Fruit fly (Drosophila melanogaster) whole organism, embryonic: ENCODE measurements around the gene CG42673.

Experiments used
- B-H2 ChIP-seq: fragments of 200-800 bp; sonication (Bioruptor generic); optimal IDR thresholded peaks from 2 replicates; lab custom pipeline; 2018; ENCODE audit warnings: missing biosample characterization, mild to moderate bottlenecking, missing genetic modification characterization
- Blimp-1 ChIP-seq: fragments of 200-800 bp; sonication (Bioruptor generic); optimal IDR thresholded peaks from 3 replicates; lab custom pipeline; 2018; ENCODE audit warnings: missing biosample characterization, missing genetic modification characterization, mild to moderate bottlenecking, moderate library complexity, missing genetic modification reagents
- BtbVII ChIP-seq: fragments of 200-800 bp; sonication (Bioruptor generic); optimal IDR thresholded peaks from 3 replicates; lab custom pipeline; 2017; ENCODE audit warnings: missing biosample characterization, mild to moderate bottlenecking, missing genetic modification characterization
- CG10431 ChIP-seq: fragments of 200-800 bp; sonication (Bioruptor generic); optimal IDR thresholded peaks from 3 replicates; lab custom pipeline; 2018; ENCODE audit warnings: missing biosample characterization, mild to moderate bottlenecking, missing genetic modification characterization
- CG12769 ChIP-seq: fragments of 200-800 bp; sonication (Bioruptor generic); optimal IDR thresholded peaks from 2 replicates; lab custom pipeline; 2019; ENCODE audit warnings: missing biosample characterization, mild to moderate bottlenecking, missing genetic modification characterization, moderate library complexity
- CG13296 ChIP-seq: fragments of 200-800 bp; sonication (Bioruptor generic); optimal IDR thresholded peaks from 3 replicates; lab custom pipeline; 2018; ENCODE audit warnings: missing biosample characterization, mild to moderate bottlenecking, missing genetic modification characterization
- CG13624 ChIP-seq: fragments of 200-800 bp; sonication (Bioruptor generic); optimal IDR thresholded peaks from 2 replicates; lab custom pipeline; 2016; ENCODE audit warnings: missing biosample characterization, missing genetic modification characterization
- CG13894 ChIP-seq: fragments of 200-800 bp; sonication (Bioruptor generic); optimal IDR thresholded peaks from 3 replicates; lab custom pipeline; 2018; ENCODE audit warnings: missing biosample characterization, mild to moderate bottlenecking, missing genetic modification characterization, moderate library complexity
- CG15073 ChIP-seq: fragments of 200-800 bp; sonication (Bioruptor generic); optimal IDR thresholded peaks from 2 replicates; lab custom pipeline; 2016; ENCODE audit warnings: missing biosample characterization, missing genetic modification characterization
- CG17385 ChIP-seq: fragments of 200-800 bp; sonication (Bioruptor generic); optimal IDR thresholded peaks from 3 replicates; lab custom pipeline; 2018; ENCODE audit warnings: missing biosample characterization, mild to moderate bottlenecking, missing genetic modification characterization
- CG17802 ChIP-seq: fragments of 200-800 bp; sonication (Bioruptor generic); optimal IDR thresholded peaks from 2 replicates; lab custom pipeline; 2018; ENCODE audit warnings: missing biosample characterization, mild to moderate bottlenecking, missing genetic modification characterization, moderate library complexity
- CG17829 ChIP-seq: fragments of 200-800 bp; optimal IDR thresholded peaks from 2 replicates; lab custom pipeline; 2019; ENCODE audit warnings: missing biosample characterization, mild to moderate bottlenecking, missing genetic modification characterization, moderate library complexity
- CG18262 ChIP-seq: fragments of 200-800 bp; optimal IDR thresholded peaks from 3 replicates; lab custom pipeline; 2019; ENCODE audit warnings: missing biosample characterization, mild to moderate bottlenecking, missing genetic modification characterization, moderate library complexity
- CG4404 ChIP-seq: fragments of 200-800 bp; sonication (Bioruptor generic); IDR thresholded peaks from 2 replicates; pipeline ENCODE4 v1.3.6; 2022; ENCODE audit warnings: missing biosample characterization, missing genetic modification characterization
- CG6854 ChIP-seq: fragments of 200-800 bp; sonication (Bioruptor generic); optimal IDR thresholded peaks from 3 replicates; lab custom pipeline; 2017; ENCODE audit warnings: missing biosample characterization, mild to moderate bottlenecking, missing genetic modification characterization
- Camta ChIP-seq: fragments of 200-800 bp; sonication (Bioruptor generic); optimal IDR thresholded peaks from 2 replicates; lab custom pipeline; 2016; ENCODE audit warnings: missing biosample characterization, missing genetic modification characterization
- Dbx ChIP-seq: fragments of 200-800 bp; sonication (Bioruptor generic); IDR thresholded peaks from 3 replicates; pipeline ENCODE4 v1.3.6; 2022; ENCODE audit warnings: missing biosample characterization, missing genetic modification characterization
- Hmr ChIP-seq: fragments of 200-800 bp; sonication (Bioruptor generic); optimal IDR thresholded peaks from 3 replicates; lab custom pipeline; 2017; ENCODE audit warnings: mild to moderate bottlenecking, missing biosample characterization, missing genetic modification reagents, missing genetic modification characterization
- Lpt ChIP-seq: fragments of >200 bp; optimal IDR thresholded peaks from 2 replicates; lab custom pipeline; 2018; ENCODE audit warnings: missing biosample characterization, missing genetic modification characterization
- MTF-1 ChIP-seq: fragments of 200-800 bp; sonication (Bioruptor generic); optimal IDR thresholded peaks from 2 replicates; lab custom pipeline; 2018; ENCODE audit warnings: missing biosample characterization, mild to moderate bottlenecking, missing genetic modification characterization, borderline replicate concordance
- Max ChIP-seq: fragments of 200-800 bp; sonication (Bioruptor generic); optimal IDR thresholded peaks from 2 replicates; lab custom pipeline; 2016; ENCODE audit warnings: missing biosample characterization, mild to moderate bottlenecking, missing genetic modification characterization
- Med ChIP-seq: fragments of 200-800 bp; sonication (Bioruptor generic); peaks from one replicate; lab custom pipeline; 2016; ENCODE audit warnings: missing biosample characterization, missing genetic modification characterization, mild to moderate bottlenecking, inconsistent platforms, moderate library complexity
- NFAT ChIP-seq: fragments of 200-800 bp; sonication (Bioruptor generic); IDR thresholded peaks from 2 replicates; pipeline ENCODE4 v1.3.6; 2022; ENCODE audit warnings: missing biosample characterization, missing genetic modification characterization
- Rfx ChIP-seq: fragments of 200-800 bp; sonication (Bioruptor generic); IDR thresholded peaks from 2 replicates; pipeline ENCODE4 v1.3.6; 2022; ENCODE audit warnings: missing biosample characterization, missing genetic modification characterization
- Scr ChIP-seq: fragments of 200-800 bp; sonication (Bioruptor generic); IDR thresholded peaks from 2 replicates; pipeline ENCODE4 v1.3.6; 2022; ENCODE audit warnings: missing biosample characterization, missing genetic modification characterization; ENCODE audit not compliant: partially characterized antibody
- Stat92E ChIP-seq, 3 experiments: fragments of >200 bp in 2 of 3; fragments of 200-800 bp in 1 of 3; sonication (Bioruptor generic) in 1 of 3; optimal IDR thresholded peaks; 2 replicates each; lab custom pipeline; 2017 to 2019; ENCODE audit warnings: missing biosample characterization in 3 of 3, missing genetic modification characterization in 3 of 3, mild to moderate bottlenecking in 1 of 3, moderate library complexity in 1 of 3
- Xrp1 ChIP-seq: fragments of 200-800 bp; sonication (Bioruptor generic); IDR thresholded peaks from 2 replicates; pipeline ENCODE4 v1.3.6; 2022; ENCODE audit warnings: missing biosample characterization, missing genetic modification characterization
- bbx ChIP-seq: fragments of 200-800 bp; sonication (Bioruptor generic); IDR thresholded peaks from 2 replicates; pipeline ENCODE4 v1.3.6; 2022; ENCODE audit warnings: missing biosample characterization, missing genetic modification characterization; ENCODE audit not compliant: partially characterized antibody
- bcd ChIP-seq: fragments of 200-800 bp; sonication (Bioruptor generic); optimal IDR thresholded peaks from 2 replicates; lab custom pipeline; 2017; ENCODE audit warnings: missing biosample characterization, mild to moderate bottlenecking, missing genetic modification characterization
- bigmax ChIP-seq: fragments of 200-800 bp; sonication (Bioruptor generic); optimal IDR thresholded peaks from 2 replicates; lab custom pipeline; 2018; ENCODE audit warnings: missing biosample characterization, mild to moderate bottlenecking, missing genetic modification characterization
- ci ChIP-seq: fragments of 200-800 bp; sonication (Bioruptor generic); IDR thresholded peaks from 3 replicates; pipeline ENCODE4 v1.3.6; 2022; ENCODE audit warnings: missing biosample characterization, missing genetic modification characterization
- cwo ChIP-seq: fragments of 200-800 bp; sonication (Bioruptor generic); optimal IDR thresholded peaks from 3 replicates; lab custom pipeline; 2017; ENCODE audit warnings: missing biosample characterization, missing genetic modification characterization, mild to moderate bottlenecking, moderate library complexity, missing genetic modification reagents
- dmrt99B ChIP-seq: fragments of 200-800 bp; sonication (Bioruptor generic); optimal IDR thresholded peaks from 2 replicates; lab custom pipeline; 2018; ENCODE audit warnings: missing biosample characterization, mild to moderate bottlenecking, missing genetic modification characterization, moderate library complexity
- ftz-f1 ChIP-seq: fragments of 200-800 bp; sonication (Bioruptor generic); optimal IDR thresholded peaks from 2 replicates; lab custom pipeline; 2016; ENCODE audit warnings: missing biosample characterization, missing genetic modification characterization
- gro ChIP-seq: fragments of 200-800 bp; sonication (Bioruptor generic); optimal IDR thresholded peaks from 2 replicates; lab custom pipeline; 2016; ENCODE audit warnings: missing biosample characterization, missing genetic modification characterization
- hbn ChIP-seq: fragments of 200-800 bp; sonication (Bioruptor generic); IDR thresholded peaks from 2 replicates; pipeline ENCODE4 v1.3.6; 2022; ENCODE audit warnings: missing biosample characterization, missing genetic modification characterization; ENCODE audit not compliant: partially characterized antibody
- kah ChIP-seq: fragments of 200-800 bp; sonication (Bioruptor generic); optimal IDR thresholded peaks from 2 replicates; lab custom pipeline; 2018; ENCODE audit warnings: missing biosample characterization, mild to moderate bottlenecking, missing genetic modification characterization
- nau ChIP-seq: fragments of 200-800 bp; sonication (Bioruptor generic); optimal IDR thresholded peaks from 3 replicates; lab custom pipeline; 2017; ENCODE audit warnings: missing biosample characterization, mild to moderate bottlenecking, missing genetic modification characterization, missing genetic modification reagents
- nom ChIP-seq: fragments of 200-800 bp; sonication (Bioruptor generic); optimal IDR thresholded peaks from 2 replicates; lab custom pipeline; 2017; ENCODE audit warnings: missing biosample characterization, missing genetic modification characterization, mild to moderate bottlenecking, moderate library complexity, missing genetic modification reagents
- oc ChIP-seq: fragments of 200-800 bp; sonication (Bioruptor generic); optimal IDR thresholded peaks from 2 replicates; lab custom pipeline; 2018; ENCODE audit warnings: missing biosample characterization, mild to moderate bottlenecking, missing genetic modification characterization, moderate library complexity
- scrt ChIP-seq: fragments of 200-800 bp; sonication (Bioruptor generic); optimal IDR thresholded peaks from 2 replicates; lab custom pipeline; 2018; ENCODE audit warnings: missing biosample characterization, mild to moderate bottlenecking, missing genetic modification characterization, moderate library complexity
- sd ChIP-seq: fragments of 200-800 bp; sonication (Bioruptor generic); optimal IDR thresholded peaks from 3 replicates; lab custom pipeline; 2018; ENCODE audit warnings: missing biosample characterization, mild to moderate bottlenecking, missing genetic modification characterization, moderate library complexity
- sna ChIP-seq: fragments of 200-800 bp; sonication (Bioruptor generic); IDR thresholded peaks from 2 replicates; pipeline ENCODE4 v1.3.6; 2022; ENCODE audit warnings: missing biosample characterization, missing genetic modification characterization; ENCODE audit not compliant: partially characterized antibody
- sob ChIP-seq: fragments of 200-800 bp; sonication (Bioruptor generic); IDR thresholded peaks from 2 replicates; pipeline ENCODE4 v1.3.6; 2022; ENCODE audit warnings: missing biosample characterization, missing genetic modification characterization
- stc ChIP-seq: fragments of 200-800 bp; sonication (Bioruptor generic); IDR thresholded peaks from 2 replicates; pipeline ENCODE4 v1.3.6; 2022; ENCODE audit warnings: missing biosample characterization, missing genetic modification characterization
- unc-4 ChIP-seq: fragments of 200-800 bp; sonication (Bioruptor generic); IDR thresholded peaks from 2 replicates; pipeline ENCODE4 v1.3.6; 2022; ENCODE audit warnings: missing biosample characterization, missing genetic modification characterization; ENCODE audit not compliant: partially characterized antibody
- vvl ChIP-seq: fragments of 200-800 bp; sonication (Bioruptor generic); IDR thresholded peaks from 2 replicates; pipeline ENCODE4 v1.3.6; 2022; ENCODE audit warnings: missing biosample characterization, missing genetic modification characterization
- yki ChIP-seq: fragments of >200 bp; optimal IDR thresholded peaks from 3 replicates; lab custom pipeline; 2018

CG42673 gene

dm6 chr3L:9546875-9547324, at the start of gene CG42673 (continued):
- TF ChIP-seq sna (GFP tag; lab: Robert Waterston, UW): peak; percentile 66; the same call in 1 of the 2 replicates
- TF ChIP-seq B-H2 (GFP tag; lab: Kevin White, UChicago): peak; percentile 3
- no peak for TF ChIP-seq bigmax (GFP tag; lab: Kevin White, UChicago)
- peak; percentile 99 for TF ChIP-seq Blimp-1 (GFP tag; lab: Kevin White, UChicago)
- TF ChIP-seq CG13624 (GFP tag; lab: Kevin White, UChicago): peak; percentile 9
- no peak for TF ChIP-seq CG17829
- peak; percentile 82 for TF ChIP-seq Med (GFP tag; lab: Kevin White, UChicago)
- peak; percentile 42 for TF ChIP-seq MTF-1
- peak; percentile 69 for TF ChIP-seq Max
- peak; percentile 36 for TF ChIP-seq CG12769
- peak; percentile 16 for TF ChIP-seq kah (GFP tag; lab: Kevin White, UChicago)
- peak; percentile 2 for TF ChIP-seq oc (tag; lab: Kevin White, UChicago)
- TF ChIP-seq unc-4: peak; percentile 50; the same call in 1 of the 2 replicates
- TF ChIP-seq CG4404 (GFP tag; lab: Robert Waterston, UW): no peak
- TF ChIP-seq Hmr (GFP tag; lab: Kevin White, UChicago): no peak
- peak; percentile 26 for TF ChIP-seq CG6854 (GFP tag; lab: Kevin White, UChicago)
- TF ChIP-seq hbn (GFP tag; lab: Robert Waterston, UW): peak; percentile 47; the same call in 1 of the 2 replicates
- TF ChIP-seq Dbx: peak; percentile 49; the same call in 1 of the 3 replicates
- peak; percentile 33 for TF ChIP-seq yki
- peak; percentile 5 for TF ChIP-seq dmrt99B (tag; lab: Kevin White, UChicago)
- TF ChIP-seq nau (GFP tag; lab: Kevin White, UChicago): peak; percentile 27
- 0 out of 2 replicates have a peak, but pooled peaks have one; percentile 5 for TF ChIP-seq Xrp1 (GFP tag; lab: Robert Waterston, UW)
- TF ChIP-seq CG17385 (GFP tag; lab: Kevin White, UChicago): peak; percentile 24
- TF ChIP-seq ci (GFP tag; lab: Robert Waterston, UW): peak; percentile 45; the same call in 2 of the 3 replicates
- TF ChIP-seq Lpt: no peak
- TF ChIP-seq Camta: no peak
- peak; percentile 99 for TF ChIP-seq cwo
- TF ChIP-seq Stat92E (GFP tag; optimal IDR thresholded peaks at IDR 0.05; lab: Kevin White, UChicago): peak in 1 of 3 experiments; percentile 33
- TF ChIP-seq CG10431 (GFP tag; lab: Kevin White, UChicago): no peak
- no peak for TF ChIP-seq CG15073 (GFP tag; lab: Kevin White, UChicago)
- peak; percentile 25; the same call in 1 of the 2 replicates for TF ChIP-seq Rfx (GFP tag; lab: Robert Waterston, UW)
- TF ChIP-seq Scr (GFP tag; lab: Robert Waterston, UW): 0 out of 2 replicates have a peak, but pooled peaks have one; percentile 18
- no peak for TF ChIP-seq CG17802 (tag; lab: Kevin White, UChicago)
- TF ChIP-seq scrt (GFP tag; lab: Kevin White, UChicago): peak; percentile 7
- peak; percentile 11 for TF ChIP-seq ftz-f1 (GFP tag; lab: Kevin White, UChicago)
- TF ChIP-seq gro (GFP tag; lab: Kevin White, UChicago): no peak
- peak; percentile 14 for TF ChIP-seq sd (tag; lab: Kevin White, UChicago)
- TF ChIP-seq vvl (GFP tag; lab: Robert Waterston, UW): 0 out of 2 replicates have a peak, but pooled peaks have one; percentile 34
- TF ChIP-seq bbx: 0 out of 2 replicates have a peak, but pooled peaks have one; percentile 23
- TF ChIP-seq CG13894: peak; percentile 31
- TF ChIP-seq stc (GFP tag; lab: Robert Waterston, UW): 0 out of 2 replicates have a peak, but pooled peaks have one; percentile 14
- TF ChIP-seq NFAT (GFP tag; lab: Robert Waterston, UW): 0 out of 2 replicates have a peak, but pooled peaks have one; percentile 31
- TF ChIP-seq CG13296: peak; percentile 29
- TF ChIP-seq sob (GFP tag; lab: Robert Waterston, UW): 0 out of 2 replicates have a peak, but pooled peaks have one; percentile 25
- peak; percentile 58 for TF ChIP-seq BtbVII
- peak; percentile 82 for TF ChIP-seq nom (GFP tag; lab: Kevin White, UChicago)
- TF ChIP-seq bcd: no peak
- TF ChIP-seq CG18262 (tag; lab: Kevin White, UChicago): peak; percentile 4
